Fruit fly (Drosophila melanogaster) whole organism, embryonic: ENCODE data around the gene Adgf-C.

Experiments
- Ada2b ChIP-seq: fragments of 200-800 bp; sonication (Bioruptor generic); IDR thresholded peaks from 2 replicates; pipeline ENCODE4 v1.3.6; 2022; ENCODE audit warnings: missing biosample characterization, missing genetic modification characterization
- BEAF-32 ChIP-seq: fragments of 200-800 bp; sonication (Bioruptor generic); optimal IDR thresholded peaks from 3 replicates; lab custom pipeline; 2017; ENCODE audit warnings: missing biosample characterization, missing genetic modification characterization, mild to moderate bottlenecking, moderate library complexity, missing genetic modification reagents
- Bdp1 ChIP-seq: fragments of 200-800 bp; sonication (Bioruptor generic); optimal IDR thresholded peaks from 3 replicates; lab custom pipeline; 2016; ENCODE audit warnings: missing biosample characterization, missing genetic modification characterization
- CG10209 ChIP-seq: fragments of 200-800 bp; sonication (Bioruptor generic); optimal IDR thresholded peaks from 3 replicates; lab custom pipeline; 2017; ENCODE audit warnings: missing biosample characterization, mild to moderate bottlenecking, missing genetic modification characterization, missing genetic modification reagents
- CG10321 ChIP-seq: fragments of 200-800 bp; sonication (Bioruptor generic); IDR thresholded peaks from 2 replicates; pipeline ENCODE4 v1.3.6; 2022; ENCODE audit warnings: missing biosample characterization, missing genetic modification characterization
- CG10565 ChIP-seq: fragments of 200-800 bp; sonication (Bioruptor generic); optimal IDR thresholded peaks from 3 replicates; lab custom pipeline; 2016; ENCODE audit warnings: missing biosample characterization, mild to moderate bottlenecking, missing genetic modification characterization
- CG12769 ChIP-seq: fragments of 200-800 bp; sonication (Bioruptor generic); optimal IDR thresholded peaks from 2 replicates; lab custom pipeline; 2019; ENCODE audit warnings: missing biosample characterization, mild to moderate bottlenecking, missing genetic modification characterization, moderate library complexity
- CG15011 ChIP-seq: fragments of 200-800 bp; sonication (Bioruptor generic); optimal IDR thresholded peaks from 3 replicates; lab custom pipeline; 2018; ENCODE audit warnings: missing biosample characterization, mild to moderate bottlenecking, missing genetic modification characterization
- CG17802 ChIP-seq: fragments of 200-800 bp; sonication (Bioruptor generic); optimal IDR thresholded peaks from 2 replicates; lab custom pipeline; 2018; ENCODE audit warnings: missing biosample characterization, mild to moderate bottlenecking, missing genetic modification characterization, moderate library complexity
- CG2199 ChIP-seq: fragments of 200-800 bp; sonication (Bioruptor generic); IDR thresholded peaks from 3 replicates; pipeline ENCODE4 v1.3.6; 2022; ENCODE audit warnings: missing biosample characterization, missing genetic modification characterization
- CG30020 ChIP-seq: fragments of 200-800 bp; optimal IDR thresholded peaks from 2 replicates; lab custom pipeline; 2019; ENCODE audit warnings: missing biosample characterization, mild to moderate bottlenecking, missing genetic modification characterization, moderate library complexity
- CG32767 ChIP-seq: fragments of 200-800 bp; sonication (Bioruptor generic); IDR thresholded peaks from 2 replicates; pipeline ENCODE4 v1.3.6; 2022; ENCODE audit warnings: missing biosample characterization, missing genetic modification characterization
- CG4282 ChIP-seq: fragments of 200-800 bp; sonication (Bioruptor generic); optimal IDR thresholded peaks from 2 replicates; lab custom pipeline; 2016; ENCODE audit warnings: missing biosample characterization, missing genetic modification characterization
- CG43689 ChIP-seq: fragments of 200-800 bp; sonication (Bioruptor generic); IDR thresholded peaks from 2 replicates; pipeline ENCODE4 v1.3.6; 2022; ENCODE audit warnings: missing biosample characterization, missing genetic modification characterization
- CG5953 ChIP-seq: fragments of 200-800 bp; sonication (Bioruptor generic); IDR thresholded peaks from 2 replicates; pipeline ENCODE4 v1.3.6; 2022; ENCODE audit warnings: missing biosample characterization, missing genetic modification characterization
- CG7357 ChIP-seq: fragments of 200-800 bp; sonication (Bioruptor generic); IDR thresholded peaks from 3 replicates; pipeline ENCODE4 v1.3.6; 2022; ENCODE audit warnings: missing biosample characterization, missing genetic modification characterization
- CG7372 ChIP-seq: fragments of 200-800 bp; sonication (Bioruptor generic); IDR thresholded peaks from 2 replicates; pipeline ENCODE4 v1.3.6; 2022; ENCODE audit warnings: missing biosample characterization, missing genetic modification characterization
- CG7987 ChIP-seq: fragments of 200-800 bp; sonication (Bioruptor generic); optimal IDR thresholded peaks from 2 replicates; lab custom pipeline; 2018; ENCODE audit warnings: missing biosample characterization, mild to moderate bottlenecking, missing genetic modification characterization, moderate library complexity
- CG8924 ChIP-seq: fragments of 200-800 bp; optimal IDR thresholded peaks from 3 replicates; lab custom pipeline; 2019; ENCODE audit warnings: missing biosample characterization, mild to moderate bottlenecking, missing genetic modification characterization, moderate library complexity
- Camta ChIP-seq: fragments of 200-800 bp; sonication (Bioruptor generic); optimal IDR thresholded peaks from 2 replicates; lab custom pipeline; 2016; ENCODE audit warnings: missing biosample characterization, missing genetic modification characterization
- CoRest ChIP-seq: fragments of 200-800 bp; sonication (Bioruptor generic); optimal IDR thresholded peaks from 3 replicates; lab custom pipeline; 2018; ENCODE audit warnings: missing biosample characterization, mild to moderate bottlenecking, missing genetic modification characterization, moderate library complexity
- Deaf1 ChIP-seq: fragments of 200-800 bp; optimal IDR thresholded peaks from 3 replicates; lab custom pipeline; 2019; ENCODE audit warnings: missing biosample characterization, mild to moderate bottlenecking, missing genetic modification characterization, moderate library complexity
- Dfd ChIP-seq, 2 experiments: fragments of >200 bp; optimal IDR thresholded peaks; 2 replicates each; lab custom pipeline; 2017; ENCODE audit warnings: missing biosample characterization in 2 of 2, missing genetic modification characterization in 2 of 2
- Fer3 ChIP-seq: fragments of 200-800 bp; sonication (Bioruptor generic); optimal IDR thresholded peaks from 2 replicates; lab custom pipeline; 2018; ENCODE audit warnings: missing biosample characterization, mild to moderate bottlenecking, missing genetic modification characterization, moderate library complexity
- HmgD ChIP-seq: fragments of 200-800 bp; sonication (Bioruptor generic); optimal IDR thresholded peaks from 3 replicates; lab custom pipeline; 2016; ENCODE audit warnings: missing biosample characterization, missing genetic modification characterization
- Kr ChIP-seq: fragments of 200-800 bp; sonication (Bioruptor generic); optimal IDR thresholded peaks from 2 replicates; lab custom pipeline; 2017; ENCODE audit warnings: missing biosample characterization, mild to moderate bottlenecking, missing genetic modification characterization
- Mad ChIP-seq: fragments of 200-800 bp; sonication (Bioruptor generic); optimal IDR thresholded peaks from 2 replicates; lab custom pipeline; 2016; ENCODE audit warnings: missing biosample characterization, missing genetic modification characterization
- Ravus ChIP-seq: fragments of 200-800 bp; sonication (Bioruptor generic); IDR thresholded peaks from 2 replicates; pipeline ENCODE4 v1.3.6; 2022; ENCODE audit warnings: missing biosample characterization, missing genetic modification characterization
- TFAM ChIP-seq: fragments of 200-800 bp; sonication (Bioruptor generic); optimal IDR thresholded peaks from 2 replicates; lab custom pipeline; 2017; ENCODE audit warnings: missing biosample characterization, missing genetic modification characterization, inconsistent platforms
- Taf1 ChIP-seq: fragments of 200-800 bp; sonication (Bioruptor generic); IDR thresholded peaks from 2 replicates; pipeline ENCODE4 v1.3.6; 2022; ENCODE audit warnings: missing biosample characterization, missing genetic modification characterization
- Xbp1 ChIP-seq: fragments of 200-800 bp; sonication (Bioruptor generic); optimal IDR thresholded peaks from 3 replicates; lab custom pipeline; 2016; ENCODE audit warnings: missing biosample characterization, mild to moderate bottlenecking, missing genetic modification characterization
- cas ChIP-seq: fragments of 200-800 bp; sonication (Bioruptor generic); IDR thresholded peaks from 2 replicates; pipeline ENCODE4 v1.3.6; 2022; ENCODE audit warnings: missing biosample characterization, missing genetic modification characterization
- caup ChIP-seq: fragments of 200-800 bp; sonication (Bioruptor generic); optimal IDR thresholded peaks from 3 replicates; lab custom pipeline; 2017; ENCODE audit warnings: missing biosample characterization, mild to moderate bottlenecking, missing genetic modification characterization, moderate library complexity; ENCODE audit not compliant: severe bottlenecking
- cg ChIP-seq: fragments of 200-800 bp; sonication (Bioruptor generic); optimal IDR thresholded peaks from 3 replicates; lab custom pipeline; 2019; ENCODE audit warnings: missing biosample characterization, mild to moderate bottlenecking, missing genetic modification characterization, moderate library complexity
- chif ChIP-seq, 2 experiments: fragments of 200-800 bp; sonication (Bioruptor generic); optimal IDR thresholded peaks; 3 replicates each; lab custom pipeline; 2016; ENCODE audit warnings: missing biosample characterization in 2 of 2, missing genetic modification characterization in 2 of 2
- chm ChIP-seq: fragments of 200-800 bp; sonication (Bioruptor generic); IDR thresholded peaks from 2 replicates; pipeline ENCODE4 v1.3.6; 2022; ENCODE audit warnings: missing biosample characterization, missing genetic modification characterization
- dmrt11E ChIP-seq: fragments of 200-800 bp; sonication (Bioruptor generic); optimal IDR thresholded peaks from 3 replicates; lab custom pipeline; 2018; ENCODE audit warnings: missing biosample characterization, mild to moderate bottlenecking, missing genetic modification characterization, moderate library complexity
- fd102C ChIP-seq: fragments of 200-800 bp; sonication (Bioruptor generic); optimal IDR thresholded peaks from 2 replicates; lab custom pipeline; 2018; ENCODE audit warnings: missing biosample characterization, mild to moderate bottlenecking, missing genetic modification characterization, moderate library complexity
- gcm ChIP-seq: fragments of 200-800 bp; sonication (Bioruptor generic); optimal IDR thresholded peaks from 2 replicates; lab custom pipeline; 2019; ENCODE audit warnings: missing biosample characterization, mild to moderate bottlenecking, missing genetic modification characterization, moderate library complexity
- gcm2 ChIP-seq: fragments of 200-800 bp; sonication (Bioruptor generic); optimal IDR thresholded peaks from 2 replicates; lab custom pipeline; 2016; ENCODE audit warnings: missing biosample characterization, missing genetic modification characterization
- jumu ChIP-seq: fragments of 200-800 bp; sonication (Bioruptor generic); optimal IDR thresholded peaks from 3 replicates; lab custom pipeline; 2016; ENCODE audit warnings: missing biosample characterization, missing genetic modification characterization
- lov ChIP-seq, 2 experiments: fragments of 200-800 bp in 1 of 2; fragments of >200 bp in 1 of 2; sonication (Bioruptor generic) in 1 of 2; IDR thresholded peaks in 1 of 2; optimal IDR thresholded peaks in 1 of 2; 2 replicates in 1 of 2; 3 replicates in 1 of 2; pipeline versions ENCODE4 v1.3.6 to Lab custom; 2017 to 2022; ENCODE audit warnings: missing biosample characterization in 1 of 2, missing genetic modification characterization in 1 of 2
- luna ChIP-seq: fragments of 200-800 bp; sonication (Bioruptor generic); optimal IDR thresholded peaks from 2 replicates; lab custom pipeline; 2016; ENCODE audit warnings: missing biosample characterization, missing genetic modification characterization
- nom ChIP-seq: fragments of 200-800 bp; sonication (Bioruptor generic); optimal IDR thresholded peaks from 2 replicates; lab custom pipeline; 2017; ENCODE audit warnings: missing biosample characterization, missing genetic modification characterization, mild to moderate bottlenecking, moderate library complexity, missing genetic modification reagents
- sima ChIP-seq: fragments of 200-800 bp; sonication (Bioruptor generic); optimal IDR thresholded peaks from 2 replicates; lab custom pipeline; 2016; ENCODE audit warnings: missing biosample characterization, missing genetic modification characterization
- sisA ChIP-seq: fragments of 200-800 bp; sonication (Bioruptor generic); IDR thresholded peaks from 2 replicates; pipeline ENCODE4 v1.3.6; 2022; ENCODE audit warnings: missing biosample characterization, missing genetic modification characterization
- slou ChIP-seq: fragments of 200-800 bp; sonication (Bioruptor generic); optimal IDR thresholded peaks from 3 replicates; lab custom pipeline; 2016; ENCODE audit warnings: missing biosample characterization, missing genetic modification characterization
- so ChIP-seq: fragments of 200-800 bp; sonication (Bioruptor generic); IDR thresholded peaks from 3 replicates; pipeline ENCODE4 v1.3.6; 2022; ENCODE audit warnings: missing biosample characterization, missing genetic modification characterization
- tin ChIP-seq: fragments of 200-800 bp; sonication (Bioruptor generic); optimal IDR thresholded peaks from 3 replicates; lab custom pipeline; 2016; ENCODE audit warnings: missing biosample characterization, missing genetic modification characterization
- ttk ChIP-seq: fragments of 200-800 bp; sonication (Bioruptor generic); IDR thresholded peaks from 2 replicates; pipeline ENCODE4 v2.1.2; 2022; ENCODE audit warnings: missing biosample characterization, missing genetic modification characterization
- zfh1 ChIP-seq: fragments of 200-800 bp; sonication (Bioruptor generic); IDR thresholded peaks from 3 replicates; pipeline ENCODE4 v1.3.6; 2022; ENCODE audit warnings: missing biosample characterization, missing genetic modification characterization

The Adgf-C gene

dm6 chr3R:13713541-13713940 lies 7.0 kb downstream of the Adgf-C start (continued):
- TF ChIP-seq CG4282 (GFP tag; lab: Kevin White, UChicago) (no peak), jumu (GFP tag; lab: Kevin White, UChicago) (no peak), Xbp1 (GFP tag; lab: Kevin White, UChicago) (no peak), Dfd (GFP tag; optimal IDR thresholded peaks at IDR 0.05; lab: Kevin White, UChicago) (no peak), Ada2b (GFP tag; lab: Robert Waterston, UW) (no peak; the same call in 1 of the 2 replicates), CG10321 (GFP tag; lab: Robert Waterston, UW) (no peak), dmrt11E (tag; lab: Kevin White, UChicago) (peak; percentile 65), CG12769 (tag; lab: Kevin White, UChicago) (no peak), CG32767 (GFP tag; lab: Robert Waterston, UW) (no peak), luna (GFP tag; lab: Kevin White, UChicago) (no peak), Kr (GFP tag; lab: Kevin White, UChicago) (no peak), CG7372 (no peak), CG15011 (no peak), tin (GFP tag; lab: Kevin White, UChicago) (peak; percentile 4), CoRest (tag; lab: Kevin White, UChicago) (peak; percentile 64), fd102C (GFP tag; lab: Kevin White, UChicago) (peak; percentile 21), CG8924 (tag; lab: Kevin White, UChicago) (peak; percentile 42), gcm (GFP tag; lab: Kevin White, UChicago) (peak; percentile 20), Mad (no peak), gcm2 (GFP tag; lab: Kevin White, UChicago) (no peak), cas (GFP tag; lab: Robert Waterston, UW) (no peak), Bdp1 (GFP tag; lab: Kevin White, UChicago) (no peak), ttk (GFP tag; lab: Robert Waterston, UW) (no peak), Taf1 (GFP tag; lab: Robert Waterston, UW) (no peak), caup (no peak), Deaf1 (no peak), so (GFP tag; lab: Robert Waterston, UW) (0 out of 3 replicates have a peak, but pooled peaks have one; percentile 23), sisA (GFP tag; lab: Robert Waterston, UW) (no peak; the same call in 1 of the 2 replicates), HmgD (GFP tag; lab: Kevin White, UChicago) (no peak), CG43689 (GFP tag; lab: Robert Waterston, UW) (no peak), CG7987 (GFP tag; lab: Kevin White, UChicago) (no peak), chif (GFP tag; optimal IDR thresholded peaks at IDR 0.05; lab: Kevin White, UChicago) (no peak), CG30020 (tag; lab: Kevin White, UChicago) (no peak), CG10209 (peak; percentile 37), lov (optimal IDR thresholded peaks at IDR 0.05; lab: Kevin White, UChicago) (no peak), lov (GFP tag; IDR thresholded peaks at IDR 0.05; lab: Robert Waterston, UW) (no peak), sima (GFP tag; lab: Kevin White, UChicago) (no peak), Ravus (GFP tag; lab: Robert Waterston, UW) (no peak), BEAF-32 (GFP tag; lab: Kevin White, UChicago) (no peak), CG17802 (no peak), CG5953 (GFP tag; lab: Robert Waterston, UW) (no peak), TFAM (GFP tag; lab: Kevin White, UChicago) (no peak), slou (no peak), CG7357 (GFP tag; lab: Robert Waterston, UW) (no peak), chm (no peak), CG2199 (GFP tag; lab: Robert Waterston, UW) (no peak), CG10565 (GFP tag; lab: Kevin White, UChicago) (no peak), Camta (GFP tag; lab: Kevin White, UChicago) (no peak), nom (GFP tag; lab: Kevin White, UChicago) (no peak), zfh1 (GFP tag; lab: Robert Waterston, UW) (no peak), Fer3 (tag; lab: Kevin White, UChicago) (peak; percentile 43), cg (GFP tag; lab: Kevin White, UChicago) (no peak)
